Worm (Caenorhabditis elegans): ENCODE measurements around the gene srw-19.
A peak's percentile ranks its signal among the peaks of the same experiment; 100 is the strongest.

srw-19 gene

DNA sequence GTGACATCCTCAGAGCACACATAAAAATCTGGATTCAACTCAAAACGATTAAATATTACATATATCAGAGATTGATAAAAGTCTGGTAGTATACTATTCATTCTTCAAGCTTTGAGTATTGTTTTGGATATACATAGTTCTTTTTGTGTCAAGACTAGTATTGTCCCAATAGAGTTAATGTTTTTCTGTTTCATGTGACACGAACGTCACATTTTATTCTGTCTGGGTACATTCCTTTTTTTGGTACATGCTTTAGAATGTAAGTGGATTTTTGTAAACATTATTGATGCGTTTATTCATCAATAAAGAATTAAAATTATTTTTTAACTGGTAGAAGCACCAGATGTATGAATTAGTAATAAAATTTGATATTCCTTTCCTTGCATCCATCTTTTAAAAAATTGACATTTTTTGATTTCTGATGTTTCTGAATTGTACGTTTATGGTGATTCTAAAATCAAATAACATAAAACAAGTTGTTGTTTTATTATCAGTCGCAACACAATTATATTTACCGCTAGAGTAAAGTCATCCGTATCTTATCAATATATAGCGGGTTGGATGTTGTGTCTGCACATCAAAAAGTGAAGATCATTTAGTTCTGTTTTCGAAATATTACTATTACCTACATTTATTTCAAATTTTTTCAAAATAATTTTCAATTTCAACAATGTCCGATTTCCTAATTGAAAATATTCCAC is 34.8 kb upstream of the srw-19 start, which contains the start of the genes srt-22 and nhr-246:
srt-22 (minus strand) TSS at position 101 of the 701 bp plus-strand sequence.
nhr-246 (plus strand) TSS at position 651 of the 701 bp plus-strand sequence.
- TF ChIP-seq unc-62 (GFP tag; optimal IDR thresholded peaks at IDR 0.05) (no peak), nhr-237 (tag; optimal IDR thresholded peaks at IDR 0.05) (no peak), elt-2 (tag; optimal IDR thresholded peaks at IDR 0.05) (peak; percentile 6), pqm-1 (tag; optimal IDR thresholded peaks at IDR 0.05) (peak; percentile 30), R02D3.7 (tag; optimal IDR thresholded peaks at IDR 0.05) (no peak), pha-4 (tag; optimal IDR thresholded peaks at IDR 0.05) (no peak)

ce11 chrV:15313529-15313928 is 32.4 kb upstream of the srw-19 start:
- TF ChIP-seq ZK546.5 (tag; optimal IDR thresholded peaks at IDR 0.05) (no peak), aly-2 (tag; optimal IDR thresholded peaks at IDR 0.05) (no peak), pha-4 (tag; optimal IDR thresholded peaks at IDR 0.05) (no peak), nfya-1 (tag; optimal IDR thresholded peaks at IDR 0.05; ENCODE audit: insufficient read depth) (no peak), skn-1 (tag; optimal IDR thresholded peaks at IDR 0.05) (no peak), snpc-4 (tag; optimal IDR thresholded peaks at IDR 0.05) (no peak), unc-39 (tag; optimal IDR thresholded peaks at IDR 0.05) (no peak), ceh-28 (tag; optimal IDR thresholded peaks at IDR 0.05) (no peak), nhr-77 (tag; optimal IDR thresholded peaks at IDR 0.05) (no peak), daf-12 (tag; optimal IDR thresholded peaks at IDR 0.05) (no peak), jun-1 (tag; optimal IDR thresholded peaks at IDR 0.05) (no peak), nhr-25 (tag; optimal IDR thresholded peaks at IDR 0.05) (no peak), tbx-2 (tag; optimal IDR thresholded peaks at IDR 0.05) (no peak), lin-39 (tag; optimal IDR thresholded peaks at IDR 0.05) (no peak), sea-2 (GFP tag; optimal IDR thresholded peaks at IDR 0.05) (no peak), elt-3 (tag; optimal IDR thresholded peaks at IDR 0.05) (no peak), ztf-11 (tag; optimal IDR thresholded peaks at IDR 0.05) (no peak), ceh-9 (tag; optimal IDR thresholded peaks at IDR 0.05) (no peak), pqm-1 (tag; optimal IDR thresholded peaks at IDR 0.05) (no peak)

DNA sequence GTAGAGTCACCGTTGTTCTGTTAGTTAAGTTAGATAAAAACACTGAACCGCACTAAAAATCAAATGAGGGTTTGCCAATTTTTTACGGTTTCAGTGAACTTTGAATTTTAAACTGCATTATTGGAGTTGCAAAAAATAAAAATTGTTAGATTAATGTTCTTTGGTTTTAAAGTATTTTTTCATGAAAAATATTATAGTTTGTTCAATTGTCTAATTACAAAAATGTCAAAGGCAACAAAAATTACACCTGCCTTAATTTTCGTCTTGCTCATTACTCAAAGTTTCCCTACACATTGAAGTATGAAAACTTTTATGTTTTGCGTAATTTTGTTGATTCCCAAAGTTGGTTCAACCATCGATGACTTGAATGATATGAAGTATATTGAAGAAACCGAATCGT is 29.6 kb upstream of the srw-19 start, which contains the start of gene irld-62:
irld-62 (plus strand) TSS at position 301 of the 400 bp plus-strand sequence.
- no peak for TF ChIP-seq egl-5 (tag; optimal IDR thresholded peaks at IDR 0.05)
- no peak for TF ChIP-seq zag-1 (tag; optimal IDR thresholded peaks at IDR 0.05)
- no peak for TF ChIP-seq unc-62 (GFP tag; optimal IDR thresholded peaks at IDR 0.05)
- no peak for TF ChIP-seq egl-27 (tag; optimal IDR thresholded peaks at IDR 0.05)
- TF ChIP-seq nhr-12 (tag; optimal IDR thresholded peaks at IDR 0.05), result no peak
- TF ChIP-seq lin-15B (tag; optimal IDR thresholded peaks at IDR 0.05), result no peak
- no peak for TF ChIP-seq fos-1 (tag; optimal IDR thresholded peaks at IDR 0.05)
- no peak for TF ChIP-seq elt-2 (tag; optimal IDR thresholded peaks at IDR 0.05)
- no peak for TF ChIP-seq skn-1 (tag; optimal IDR thresholded peaks at IDR 0.05)
- no peak for TF ChIP-seq nhr-25 (tag; optimal IDR thresholded peaks at IDR 0.05)
- no peak for TF ChIP-seq unc-39 (tag; optimal IDR thresholded peaks at IDR 0.05)
- TF ChIP-seq ceh-82 (tag; optimal IDR thresholded peaks at IDR 0.05), result no peak
- TF ChIP-seq nhr-43 (tag; optimal IDR thresholded peaks at IDR 0.05; ENCODE audit: poor library complexity, severe bottlenecking), result no peak
- no peak for TF ChIP-seq ceh-9 (tag; optimal IDR thresholded peaks at IDR 0.05)
- no peak for TF ChIP-seq fkh-2 (tag; optimal IDR thresholded peaks at IDR 0.05)

DNA sequence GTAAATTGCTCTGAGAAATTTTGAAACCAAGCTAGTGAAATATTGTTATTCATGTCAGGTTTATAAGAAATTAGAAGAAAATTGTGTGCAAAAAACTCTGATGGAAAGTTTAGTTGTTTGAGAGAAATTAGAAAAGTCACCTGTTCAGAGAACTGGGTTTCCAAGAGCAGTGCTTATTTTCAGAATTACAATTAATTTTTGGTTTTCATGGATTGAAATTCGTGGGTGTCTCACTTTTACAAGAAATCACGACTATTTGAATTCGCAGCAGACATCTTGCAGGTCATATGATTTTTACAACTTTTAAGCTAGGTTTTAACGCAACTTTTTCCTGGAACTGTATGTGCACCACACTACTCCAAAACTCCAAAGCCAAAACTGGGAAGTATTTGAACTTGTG is 27.8 kb upstream of the srw-19 start, which contains the start of gene srz-10:
srz-10 (minus strand) TSS at position 88 of the 400 bp plus-strand sequence.
- TF ChIP-seq egl-27 (tag; optimal IDR thresholded peaks at IDR 0.05) (no peak), R02D3.7 (tag; optimal IDR thresholded peaks at IDR 0.05) (no peak), lin-15B (tag; optimal IDR thresholded peaks at IDR 0.05) (no peak), fkh-10 (GFP tag; optimal IDR thresholded peaks at IDR 0.05) (no peak), sea-2 (GFP tag; optimal IDR thresholded peaks at IDR 0.05) (no peak), lin-39 (tag; optimal IDR thresholded peaks at IDR 0.05) (no peak), jun-1 (tag; optimal IDR thresholded peaks at IDR 0.05) (no peak), fkh-2 (tag; optimal IDR thresholded peaks at IDR 0.05) (no peak), daf-12 (tag; optimal IDR thresholded peaks at IDR 0.05) (no peak), ceh-82 (tag; optimal IDR thresholded peaks at IDR 0.05) (no peak), nhr-12 (tag; optimal IDR thresholded peaks at IDR 0.05) (no peak), aly-2 (tag; optimal IDR thresholded peaks at IDR 0.05) (no peak), nhr-25 (tag; optimal IDR thresholded peaks at IDR 0.05) (no peak), nhr-77 (tag; optimal IDR thresholded peaks at IDR 0.05) (no peak)
